Fruit fly (Drosophila melanogaster): ENCODE data around the gene CG16972.

- no peak for TF ChIP-seq Dll (optimal IDR thresholded peaks at IDR 0.05)
- no peak for TF ChIP-seq psq (optimal IDR thresholded peaks at IDR 0.05)
- TF ChIP-seq usp (GFP tag; optimal IDR thresholded peaks at IDR 0.05): no peak
- TF ChIP-seq pan (optimal IDR thresholded peaks at IDR 0.05): no peak
Measured at dm6 chr2L:13231739-13232138, 28.6 kb upstream of the CG16972 start, which contains the start of gene Prosalpha6T.
